Worm (Caenorhabditis elegans): ENCODE data around the gene fbxa-1.

ce11 chrIII:2265986-2266701 lies 41.8 kb downstream of the fbxa-1 start, which contains the start of gene fbxa-9:
- TF ChIP-seq zag-1 (tag; optimal IDR thresholded peaks at IDR 0.05) (no peak), ZK546.5 (tag; optimal IDR thresholded peaks at IDR 0.05) (no peak), ceh-82 (tag; optimal IDR thresholded peaks at IDR 0.05) (no peak)

Data from whole organism, L3 larva.